Fruit fly (Drosophila melanogaster): ENCODE measurements around the gene CG10237.

Gene CG10237

DNA sequence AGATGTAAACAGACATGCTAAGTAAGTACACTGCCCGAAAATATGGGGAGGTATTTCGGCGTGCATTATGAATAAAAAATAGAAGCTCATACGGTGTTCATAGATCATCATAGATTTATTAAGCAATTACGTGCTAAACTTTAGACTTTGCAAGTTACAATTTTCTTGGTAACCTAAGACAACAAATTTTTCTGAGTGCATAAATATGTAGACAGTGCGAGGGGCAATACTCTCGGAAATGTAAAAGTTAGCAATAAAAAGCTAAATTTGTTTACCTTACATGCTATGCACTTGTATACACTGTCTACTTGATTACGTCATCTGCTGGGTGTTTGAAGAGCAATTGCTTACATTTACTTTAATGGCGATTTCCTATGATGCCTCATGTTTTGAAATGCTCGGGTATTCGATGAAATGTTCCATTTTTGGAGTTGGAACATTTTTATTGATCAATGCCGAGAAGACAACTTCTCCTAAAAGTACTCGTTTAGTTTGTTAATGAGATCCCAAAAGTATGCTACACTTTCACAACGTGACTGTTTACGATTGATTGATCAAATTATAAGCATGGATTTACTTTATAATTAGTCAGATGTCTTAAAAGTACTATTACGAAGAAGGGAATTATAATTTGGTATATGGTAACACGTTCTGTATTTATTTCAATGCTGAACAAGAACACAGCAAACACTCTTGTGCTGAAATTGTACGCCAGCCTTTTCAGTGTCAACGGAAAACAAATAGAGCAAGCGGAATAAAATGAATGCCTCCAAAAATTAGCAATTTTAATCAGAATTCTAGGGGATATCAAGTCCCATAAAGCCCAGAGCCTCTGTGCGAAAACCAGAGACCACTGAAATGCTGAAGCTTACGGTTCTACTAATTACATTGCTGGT, 25.7 kb downstream of the CG10237 start, which contains the start of gene Lectin-galC1 (continued):
- TF ChIP-seq zen (tag; optimal IDR thresholded peaks at IDR 0.05), result peak; percentile 88
- peak; percentile 83 for TF ChIP-seq CG11398 (GFP tag; optimal IDR thresholded peaks at IDR 0.05)
- peak; percentile 70 for TF ChIP-seq CG2202 (tag; optimal IDR thresholded peaks at IDR 0.05)
- TF ChIP-seq ERR (GFP tag; optimal IDR thresholded peaks at IDR 0.05), result peak; percentile 61
- TF ChIP-seq croc (GFP tag; conservative IDR thresholded peaks at IDR 0.05), result peak; percentile 78
- no peak for TF ChIP-seq jigr1 (GFP tag; IDR thresholded peaks at IDR 0.05)
- peak; percentile 54 for TF ChIP-seq CTCF (GFP tag; optimal IDR thresholded peaks at IDR 0.05)
- peak; percentile 89 for TF ChIP-seq CG12071 (GFP tag; optimal IDR thresholded peaks at IDR 0.05)
- peak; percentile 88 for TF ChIP-seq CG17829 (tag; optimal IDR thresholded peaks at IDR 0.05)
- TF ChIP-seq HmgZ (tag; optimal IDR thresholded peaks at IDR 0.05), result peak; percentile 55
- peak; percentile 68 for TF ChIP-seq CG8359 (GFP tag; optimal IDR thresholded peaks at IDR 0.05; ENCODE audit: borderline replicate concordance)
- peak; percentile 88 for TF ChIP-seq PHDP (tag; optimal IDR thresholded peaks at IDR 0.05)
- peak; percentile 92 for TF ChIP-seq Asciz (GFP tag; optimal IDR thresholded peaks at IDR 0.05)
- peak; percentile 88 for TF ChIP-seq phol (tag; optimal IDR thresholded peaks at IDR 0.05)
- peak; percentile 84 for TF ChIP-seq HHEX (GFP tag; optimal IDR thresholded peaks at IDR 0.05)
- TF ChIP-seq Med (GFP tag), result peak; percentile 97
- peak; percentile 78 for TF ChIP-seq CG33213 (GFP tag; optimal IDR thresholded peaks at IDR 0.05)
- no peak for TF ChIP-seq prd (optimal IDR thresholded peaks at IDR 0.05)
- peak; percentile 90 for TF ChIP-seq prd (GFP tag; IDR thresholded peaks at IDR 0.05)
- peak; percentile 75 for TF ChIP-seq sqz (GFP tag; optimal IDR thresholded peaks at IDR 0.05)
- TF ChIP-seq Side (GFP tag; optimal IDR thresholded peaks at IDR 0.05), result peak; percentile 87
- TF ChIP-seq cato (GFP tag; optimal IDR thresholded peaks at IDR 0.05; ENCODE audit: borderline replicate concordance), result peak; percentile 67
- TF ChIP-seq CG1024 (GFP tag; IDR thresholded peaks at IDR 0.05), result peak; percentile 69; the same call in 1 of the 2 replicates
- TF ChIP-seq CG7786 (GFP tag; optimal IDR thresholded peaks at IDR 0.05), result peak; percentile 74
- peak; percentile 42 for TF ChIP-seq Fer2 (tag; optimal IDR thresholded peaks at IDR 0.05)
- TF ChIP-seq ssp (GFP tag; IDR thresholded peaks at IDR 0.05), result no peak; the same call in 1 of the 2 replicates
- TF ChIP-seq gsb-n (tag; optimal IDR thresholded peaks at IDR 0.05), result peak; percentile 87
- TF ChIP-seq crp (GFP tag; optimal IDR thresholded peaks at IDR 0.05), result peak in 1 of 2 experiments; percentile 52
- peak; percentile 72 for TF ChIP-seq CG3838 (GFP tag; optimal IDR thresholded peaks at IDR 0.05)
- no peak for TF ChIP-seq hbn (GFP tag; IDR thresholded peaks at IDR 0.05; ENCODE audit: partially characterized antibody)
- peak; percentile 40 for TF ChIP-seq Dip3 (GFP tag; optimal IDR thresholded peaks at IDR 0.05)
- TF ChIP-seq CG9437 (GFP tag; optimal IDR thresholded peaks at IDR 0.05), result peak; percentile 64
- TF ChIP-seq bigmax (GFP tag; optimal IDR thresholded peaks at IDR 0.05), result no peak
- TF ChIP-seq CG3281 (GFP tag; optimal IDR thresholded peaks at IDR 0.05), result peak; percentile 71
- TF ChIP-seq Trl (optimal IDR thresholded peaks at IDR 0.05), result no peak
- peak; percentile 90 for TF ChIP-seq Trl (GFP tag; optimal IDR thresholded peaks at IDR 0.05)
- TF ChIP-seq sug (tag; optimal IDR thresholded peaks at IDR 0.05), result peak; percentile 60
- peak; percentile 78 for TF ChIP-seq sens-2 (GFP tag; IDR thresholded peaks at IDR 0.05)
- peak; percentile 89 for TF ChIP-seq CG7839 (tag; optimal IDR thresholded peaks at IDR 0.05)
- peak; percentile 82 for TF ChIP-seq disco-r (GFP tag; optimal IDR thresholded peaks at IDR 0.05)
- peak; percentile 77 for TF ChIP-seq wor (GFP tag; IDR thresholded peaks at IDR 0.05)
- TF ChIP-seq CG10431 (GFP tag; optimal IDR thresholded peaks at IDR 0.05), result peak; percentile 47
- peak; percentile 65; the same call in 2 of the 3 replicates for TF ChIP-seq CG11560 (tag; IDR thresholded peaks at IDR 0.05)
- no peak for TF ChIP-seq usp (GFP tag; optimal IDR thresholded peaks at IDR 0.05)
- TF ChIP-seq Mad (GFP tag; optimal IDR thresholded peaks at IDR 0.05), result peak; percentile 83
- TF ChIP-seq Atf3 (GFP tag; optimal IDR thresholded peaks at IDR 0.05), result peak; percentile 85
- peak; percentile 72 for TF ChIP-seq ac (GFP tag; optimal IDR thresholded peaks at IDR 0.05)
- peak; percentile 69 for TF ChIP-seq Nf-YB (GFP tag; optimal IDR thresholded peaks at IDR 0.05)
- peak; percentile 70; the same call in 1 of the 2 replicates for TF ChIP-seq CG11247 (GFP tag; IDR thresholded peaks at IDR 0.05)
